Fruit fly (Drosophila melanogaster): Measurements from ENCODE around the gene Nt5a.

The Nt5a gene

dm6 chr3L:1302234-1302949, 4.8 kb downstream of the Nt5a start, which contains the start of the genes Rac1 and Acat2 (continued):
- TF ChIP-seq Trl (optimal IDR thresholded peaks at IDR 0.05) (no peak), Trl (GFP tag; optimal IDR thresholded peaks at IDR 0.05) (no peak), YL-1 (GFP tag; optimal IDR thresholded peaks at IDR 0.05) (peak; percentile 90), Xrp1 (GFP tag; IDR thresholded peaks at IDR 0.05) (no peak), Nf-YB (GFP tag; optimal IDR thresholded peaks at IDR 0.05) (no peak), zen2 (GFP tag; IDR thresholded peaks at IDR 0.05; ENCODE audit: partially characterized antibody) (no peak), CG11723 (GFP tag; optimal IDR thresholded peaks at IDR 0.05) (no peak), CG13287 (GFP tag; IDR thresholded peaks at IDR 0.05; ENCODE audit: partially characterized antibody) (peak; percentile 19; the same call in 1 of the 2 replicates), CG7786 (GFP tag; optimal IDR thresholded peaks at IDR 0.05) (no peak), unpg (GFP tag; optimal IDR thresholded peaks at IDR 0.05) (no peak), CG12104 (GFP tag; optimal IDR thresholded peaks at IDR 0.05) (no peak), Nf-YA (GFP tag; IDR thresholded peaks at IDR 0.05) (no peak), CG13424 (tag; optimal IDR thresholded peaks at IDR 0.05) (no peak), CG8359 (GFP tag; optimal IDR thresholded peaks at IDR 0.05; ENCODE audit: borderline replicate concordance) (no peak), CG12391 (tag; optimal IDR thresholded peaks at IDR 0.05) (peak; percentile 57), tio (GFP tag; optimal IDR thresholded peaks at IDR 0.05) (no peak), CG10431 (GFP tag; optimal IDR thresholded peaks at IDR 0.05) (no peak), CG6683 (GFP tag; optimal IDR thresholded peaks at IDR 0.05) (no peak), CG16813 (GFP tag; IDR thresholded peaks at IDR 0.05; ENCODE audit: partially characterized antibody) (no peak), Six4 (GFP tag; optimal IDR thresholded peaks at IDR 0.05) (no peak), nau (GFP tag; optimal IDR thresholded peaks at IDR 0.05) (no peak), CG2116 (GFP tag; optimal IDR thresholded peaks at IDR 0.05) (peak; percentile 32), rib (GFP tag; IDR thresholded peaks at IDR 0.05) (no peak), Fer2 (tag; optimal IDR thresholded peaks at IDR 0.05) (no peak), h (optimal IDR thresholded peaks at IDR 0.05) (no peak), CG3847 (GFP tag; IDR thresholded peaks at IDR 0.05) (peak; percentile 70), CG2889 (GFP tag; IDR thresholded peaks at IDR 0.05) (no peak), Stat92E (GFP tag; optimal IDR thresholded peaks at IDR 0.05) (no peak), ara (GFP tag; IDR thresholded peaks at IDR 0.05) (no peak), seq (GFP tag; IDR thresholded peaks at IDR 0.05) (no peak), CG42726 (GFP tag; IDR thresholded peaks at IDR 0.05; ENCODE audit: partially characterized antibody) (no peak), hb (GFP tag; IDR thresholded peaks at IDR 0.05; ENCODE audit: partially characterized antibody) (no peak; the same call in 2 of the 3 replicates), MTF-1 (GFP tag; optimal IDR thresholded peaks at IDR 0.05; ENCODE audit: borderline replicate concordance) (no peak), Sry-β (GFP tag; optimal IDR thresholded peaks at IDR 0.05) (no peak), CoRest (tag; optimal IDR thresholded peaks at IDR 0.05) (peak; percentile 65), CG10366 (GFP tag; IDR thresholded peaks at IDR 0.05) (no peak), CG11560 (tag; IDR thresholded peaks at IDR 0.05) (no peak), CG12659 (GFP tag; optimal IDR thresholded peaks at IDR 0.05) (peak; percentile 72), CG12299 (tag; optimal IDR thresholded peaks at IDR 0.05) (no peak), CG12769 (tag; optimal IDR thresholded peaks at IDR 0.05) (no peak), da (GFP tag; optimal IDR thresholded peaks at IDR 0.05) (no peak), Opbp (GFP tag; IDR thresholded peaks at IDR 0.05; ENCODE audit: partially characterized antibody) (0 out of 3 replicates have a peak, but pooled peaks have one; percentile 16), org-1 (GFP tag; optimal IDR thresholded peaks at IDR 0.05) (no peak), dpn (GFP tag; optimal IDR thresholded peaks at IDR 0.05) (peak in 1 of 2 experiments; percentile 11), PHDP (tag; optimal IDR thresholded peaks at IDR 0.05) (no peak), CG3726 (GFP tag; IDR thresholded peaks at IDR 0.05) (no peak), Gug (GFP tag; IDR thresholded peaks at IDR 0.05) (no peak), CG6175 (GFP tag; IDR thresholded peaks at IDR 0.05) (no peak), mld (GFP tag; IDR thresholded peaks at IDR 0.05; ENCODE audit: partially characterized antibody) (no peak)
